Worm (Caenorhabditis elegans) whole organism, L2 larva: ENCODE data around the gene pfd-2.

Experiments
- C34F6.9 ChIP-seq: fragments of 150-350 bp; optimal IDR thresholded peaks from 2 replicates; lab custom pipeline; 2014; ENCODE audit warnings: missing biosample characterization, missing genetic modification characterization
- F13H6.1 ChIP-seq: sonication (generic microtip); optimal IDR thresholded peaks from 2 replicates; lab custom pipeline; 2016; ENCODE audit warnings: missing genetic modification characterization, missing compliant biosample characterization
- R02D3.7 ChIP-seq: fragments of 150-350 bp; optimal IDR thresholded peaks from 2 replicates; lab custom pipeline; 2014; ENCODE audit warnings: missing biosample characterization, missing genetic modification characterization
- Y55F3AM.14 ChIP-seq: fragments of 200-800 bp; sonication (Bioruptor generic); optimal IDR thresholded peaks from 2 replicates; lab custom pipeline; 2018; ENCODE audit warnings: mild to moderate bottlenecking, missing genetic modification characterization, missing compliant biosample characterization
- ZK546.5 ChIP-seq: sonication (generic microtip); optimal IDR thresholded peaks from 2 replicates; lab custom pipeline; 2017; ENCODE audit warnings: missing biosample characterization, missing genetic modification characterization
- alr-1 ChIP-seq: fragments of 150-350 bp; optimal IDR thresholded peaks from 2 replicates; lab custom pipeline; 2014; ENCODE audit warnings: missing biosample characterization, missing genetic modification characterization
- aly-2 ChIP-seq: fragments of 150-350 bp; optimal IDR thresholded peaks from 2 replicates; lab custom pipeline; 2014; ENCODE audit warnings: missing biosample characterization, missing genetic modification characterization
- ama-1 ChIP-seq: fragments of 150-350 bp; optimal IDR thresholded peaks from 2 replicates; lab custom pipeline; 2018; ENCODE audit warnings: inconsistent platforms
- ceh-16 ChIP-seq: fragments of 150-350 bp; optimal IDR thresholded peaks from 2 replicates; lab custom pipeline; 2014; ENCODE audit warnings: missing biosample characterization, missing genetic modification characterization
- ceh-82 ChIP-seq: fragments of 150-350 bp; optimal IDR thresholded peaks from 2 replicates; lab custom pipeline; 2014; ENCODE audit warnings: missing biosample characterization, missing genetic modification characterization
- dmd-4 ChIP-seq: sonication (generic microtip); optimal IDR thresholded peaks from 2 replicates; lab custom pipeline; 2017; ENCODE audit warnings: missing biosample characterization, missing genetic modification characterization
- elt-1 ChIP-seq: fragments of 150-350 bp; optimal IDR thresholded peaks from 2 replicates; lab custom pipeline; 2014; ENCODE audit warnings: missing biosample characterization, missing genetic modification characterization
- elt-3 ChIP-seq: sonication (generic microtip); optimal IDR thresholded peaks from 2 replicates; lab custom pipeline; 2017; ENCODE audit warnings: missing biosample characterization, missing genetic modification characterization
- fos-1 ChIP-seq: fragments of 150-350 bp; optimal IDR thresholded peaks from 2 replicates; lab custom pipeline; 2014; ENCODE audit warnings: missing biosample characterization, missing genetic modification characterization
- lin-11 ChIP-seq: fragments of 150-350 bp; sonication (generic microtip); optimal IDR thresholded peaks from 2 replicates; lab custom pipeline; 2014; ENCODE audit warnings: missing biosample characterization, missing genetic modification characterization, inconsistent platforms, mixed read lengths
- lin-39 ChIP-seq: fragments of 150-350 bp; optimal IDR thresholded peaks from 2 replicates; lab custom pipeline; 2014; ENCODE audit warnings: missing biosample characterization, missing genetic modification reagents, missing genetic modification characterization
- lsy-2 ChIP-seq, 2 experiments: fragments of 150-350 bp in 1 of 2; sonication (generic microtip) in 1 of 2; optimal IDR thresholded peaks; 2 replicates each; lab custom pipeline; 2014 to 2017; ENCODE audit warnings: missing biosample characterization in 2 of 2, missing genetic modification characterization in 2 of 2
- mab-5 ChIP-seq: fragments of 150-350 bp; optimal IDR thresholded peaks from 2 replicates; lab custom pipeline; 2014; ENCODE audit warnings: missing biosample characterization, missing genetic modification characterization
- mbf-1 ChIP-seq: sonication (generic microtip); optimal IDR thresholded peaks from 2 replicates; lab custom pipeline; 2017; ENCODE audit warnings: missing biosample characterization, missing genetic modification characterization
- mdl-1 ChIP-seq, 2 experiments: fragments of 150-350 bp in 1 of 2; sonication (generic microtip) in 1 of 2; optimal IDR thresholded peaks; 2 replicates each; lab custom pipeline; 2017; ENCODE audit warnings: missing biosample characterization in 2 of 2, missing genetic modification characterization in 2 of 2
- nhr-10 ChIP-seq: sonication (generic microtip); optimal IDR thresholded peaks from 2 replicates; lab custom pipeline; 2017; ENCODE audit warnings: missing biosample characterization, missing genetic modification characterization
- nhr-11 ChIP-seq: fragments of 150-350 bp; optimal IDR thresholded peaks from 2 replicates; lab custom pipeline; 2014; ENCODE audit warnings: missing biosample characterization, missing genetic modification characterization
- nhr-129 ChIP-seq: fragments of 150-350 bp; optimal IDR thresholded peaks from 2 replicates; lab custom pipeline; 2014; ENCODE audit warnings: missing biosample characterization, missing genetic modification characterization
- nhr-23 ChIP-seq: fragments of 150-350 bp; optimal IDR thresholded peaks from 2 replicates; lab custom pipeline; 2014; ENCODE audit warnings: missing biosample characterization, missing genetic modification reagents, missing genetic modification characterization
- nhr-25 ChIP-seq: fragments of 150-350 bp; sonication (generic microtip); optimal IDR thresholded peaks from 3 replicates; lab custom pipeline; 2014; ENCODE audit warnings: missing biosample characterization, missing genetic modification characterization
- nhr-77 ChIP-seq: fragments of 150-350 bp; optimal IDR thresholded peaks from 2 replicates; lab custom pipeline; 2014; ENCODE audit warnings: missing biosample characterization, missing genetic modification characterization
- peb-1 ChIP-seq: fragments of 150-350 bp; optimal IDR thresholded peaks from 2 replicates; lab custom pipeline; 2014; ENCODE audit warnings: missing biosample characterization, missing genetic modification characterization
- sem-4 ChIP-seq: fragments of 150-350 bp; optimal IDR thresholded peaks from 2 replicates; lab custom pipeline; 2014; ENCODE audit warnings: missing biosample characterization, missing genetic modification reagents, missing genetic modification characterization
- sma-3 ChIP-seq: sonication (generic microtip); optimal IDR thresholded peaks from 2 replicates; lab custom pipeline; 2016; ENCODE audit warnings: missing genetic modification reagents, missing genetic modification characterization, missing compliant biosample characterization
- sma-9 ChIP-seq, 2 experiments: fragments of 150-350 bp in 1 of 2; sonication (generic microtip) in 1 of 2; optimal IDR thresholded peaks; 2 replicates each; lab custom pipeline; 2014 to 2016; ENCODE audit warnings: missing genetic modification characterization in 2 of 2, mild to moderate bottlenecking in 1 of 2, missing biosample characterization in 1 of 2, missing compliant biosample characterization in 1 of 2, missing genetic modification reagents in 1 of 2, moderate library complexity in 1 of 2
- snpc-4 ChIP-seq: fragments of 150-350 bp; optimal IDR thresholded peaks from 2 replicates; lab custom pipeline; 2014; ENCODE audit warnings: missing biosample characterization, missing genetic modification characterization
- unc-55 ChIP-seq: fragments of 150-350 bp; sonication (generic microtip); optimal IDR thresholded peaks from 3 replicates; lab custom pipeline; 2014; ENCODE audit warnings: missing biosample characterization, missing genetic modification reagents, missing genetic modification characterization
- unc-62 ChIP-seq: fragments of 150-350 bp; optimal IDR thresholded peaks from 2 replicates; lab custom pipeline; 2014; ENCODE audit warnings: missing biosample characterization, missing genetic modification reagents, missing genetic modification characterization
- zag-1 ChIP-seq: fragments of 150-350 bp; optimal IDR thresholded peaks from 2 replicates; lab custom pipeline; 2014; ENCODE audit warnings: missing biosample characterization, missing genetic modification characterization

pfd-2 gene

ce11 chrII:4344317-4344716 is 17.8 kb downstream of the pfd-2 start:
- no peak for TF ChIP-seq ama-1
- no peak for TF ChIP-seq ceh-82 (tag; lab: Kevin White, UChicago)
- no peak for TF ChIP-seq lin-11 (tag; lab: Kevin White, UChicago)
- no peak for TF ChIP-seq sma-9 (GFP tag; optimal IDR thresholded peaks at IDR 0.05; lab: Kevin White, UChicago)
- no peak for TF ChIP-seq sma-9 (tag; optimal IDR thresholded peaks at IDR 0.05; lab: Kevin White, UChicago)
- no peak for TF ChIP-seq nhr-23
- no peak for TF ChIP-seq Y55F3AM.14 (GFP tag; lab: Kevin White, UChicago)
- TF ChIP-seq F13H6.1 (tag; lab: Kevin White, UChicago), result no peak
- no peak for TF ChIP-seq nhr-10
- no peak for TF ChIP-seq mdl-1 (tag; optimal IDR thresholded peaks at IDR 0.05; lab: Kevin White, UChicago)
- TF ChIP-seq R02D3.7, result no peak
- TF ChIP-seq fos-1 (tag; lab: Kevin White, UChicago), result no peak
- no peak for TF ChIP-seq unc-62 (GFP tag; lab: Kevin White, UChicago)
- no peak for TF ChIP-seq nhr-129
- no peak for TF ChIP-seq nhr-77
- no peak for TF ChIP-seq alr-1

ce11 chrII:4350888-4351287 is 24.4 kb downstream of the pfd-2 start, which contains the start of gene H20J04.9:
TSS of gene H20J04.9 (plus strand) at chrII:4351188.
- no peak for TF ChIP-seq mdl-1 (tag; optimal IDR thresholded peaks at IDR 0.05; lab: Kevin White, UChicago)
- TF ChIP-seq unc-55 (GFP tag; lab: Kevin White, UChicago), result no peak
- no peak for TF ChIP-seq ama-1
- no peak for TF ChIP-seq elt-3 (tag; lab: Kevin White, UChicago)
- no peak for TF ChIP-seq ceh-82 (tag; lab: Kevin White, UChicago)
- no peak for TF ChIP-seq C34F6.9 (tag; lab: Kevin White, UChicago)
- TF ChIP-seq elt-1 (tag; lab: Kevin White, UChicago), result no peak
- TF ChIP-seq Y55F3AM.14 (GFP tag; lab: Kevin White, UChicago), result no peak
- TF ChIP-seq ceh-16 (tag; lab: Kevin White, UChicago), result no peak
- TF ChIP-seq sma-3 (GFP tag; lab: Kevin White, UChicago), result no peak
- TF ChIP-seq nhr-77, result no peak
- no peak for TF ChIP-seq lsy-2 (tag; optimal IDR thresholded peaks at IDR 0.05; lab: Kevin White, UChicago)

ce11 chrII:4355217-4355616 is 28.7 kb downstream of the pfd-2 start, which contains the start of the genes H20J04.7 and H20J04.1:
TSS of gene H20J04.7 (minus strand) at chrII:4355317.
TSS of gene H20J04.1 (plus strand) at chrII:4355613.
- no peak for TF ChIP-seq ceh-16 (tag; lab: Kevin White, UChicago)
- no peak for TF ChIP-seq lin-11 (tag; lab: Kevin White, UChicago)
- TF ChIP-seq sem-4 (tag; lab: Kevin White, UChicago), result no peak
- TF ChIP-seq, all 48 proteins: peak for 0

- TF ChIP-seq nhr-10, result no peak
- no peak for TF ChIP-seq elt-3 (tag; lab: Kevin White, UChicago)
- TF ChIP-seq zag-1 (tag; lab: Kevin White, UChicago), result no peak
- TF ChIP-seq aly-2, result no peak
- no peak for TF ChIP-seq lin-39 (tag; lab: Kevin White, UChicago)
- TF ChIP-seq mbf-1, result no peak
- TF ChIP-seq snpc-4 (tag; lab: Kevin White, UChicago), result no peak
These were observed 32.2 kb downstream of the pfd-2 start, which contains the start of gene lat-2 for ce11 chrII:4358765-4359164. TSS of gene lat-2 (plus strand) at chrII:4359065.

- TF ChIP-seq dmd-4 (tag; lab: Kevin White, UChicago), result no peak
- TF ChIP-seq ceh-82 (tag; lab: Kevin White, UChicago), result no peak
These were observed 32.7 kb downstream of the pfd-2 start for ce11 chrII:4359219-4359618.

DNA sequence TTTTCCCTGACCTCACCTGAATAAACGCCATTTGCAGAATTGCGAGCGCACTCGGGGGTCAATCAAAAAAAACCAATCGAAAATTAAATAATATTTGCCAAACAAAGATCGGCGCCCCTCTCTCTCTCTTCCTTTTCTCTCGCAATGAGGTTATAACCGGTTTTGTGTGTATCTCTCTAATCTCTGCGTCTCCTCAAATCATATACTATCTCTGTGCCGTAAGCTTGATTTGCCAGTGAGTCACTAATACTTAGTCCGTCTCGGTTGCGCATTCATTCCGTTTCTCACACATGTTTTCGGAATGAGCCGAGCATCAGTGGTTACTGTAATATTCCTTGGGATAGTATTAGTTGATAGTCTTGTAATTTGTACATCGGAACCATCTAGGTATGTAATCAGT is 35.6 kb downstream of the pfd-2 start:
- TF ChIP-seq sma-3 (GFP tag; lab: Kevin White, UChicago) (peak; percentile 25), sma-9 (GFP tag; optimal IDR thresholded peaks at IDR 0.05; lab: Kevin White, UChicago) (no peak), sma-9 (tag; optimal IDR thresholded peaks at IDR 0.05; lab: Kevin White, UChicago) (no peak), mab-5 (no peak), fos-1 (tag; lab: Kevin White, UChicago) (peak; percentile 37), lin-11 (tag; lab: Kevin White, UChicago) (no peak), elt-1 (tag; lab: Kevin White, UChicago) (no peak), unc-62 (GFP tag; lab: Kevin White, UChicago) (no peak), nhr-25 (no peak), ZK546.5 (tag; lab: Kevin White, UChicago) (no peak), nhr-10 (no peak), nhr-11 (tag; lab: Kevin White, UChicago) (no peak), nhr-77 (no peak), peb-1 (tag; lab: Kevin White, UChicago) (no peak), alr-1 (no peak), F13H6.1 (tag; lab: Kevin White, UChicago) (peak; percentile 41), ama-1 (no peak)
